Fruit fly (Drosophila melanogaster): Measurements from ENCODE around the gene Arts.

The Arts gene

DNA sequence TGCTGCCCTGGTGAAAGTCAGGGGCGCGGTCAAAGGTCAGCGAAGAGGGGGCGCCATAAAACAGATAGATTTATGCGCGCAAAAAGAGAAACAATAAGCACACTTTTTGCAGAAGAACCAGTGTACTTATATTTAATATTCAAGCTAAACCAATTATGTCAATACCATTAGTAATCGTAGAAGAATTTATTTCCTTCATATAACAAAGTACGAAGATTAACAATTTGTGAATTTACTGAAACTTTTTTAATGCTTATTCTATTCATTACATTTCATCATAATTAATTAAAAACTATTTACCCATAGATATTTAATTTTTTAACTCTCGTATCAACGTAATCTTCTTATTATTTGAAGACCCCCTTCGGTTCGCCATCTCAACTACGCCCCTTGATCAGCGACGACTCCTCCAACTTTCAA lies 39.4 kb downstream of the Arts start (continued):
- TF ChIP-seq Hmr (GFP tag; optimal IDR thresholded peaks at IDR 0.05) (no peak), Oli (tag; optimal IDR thresholded peaks at IDR 0.05) (peak; percentile 76), ro (GFP tag; IDR thresholded peaks at IDR 0.05) (no peak), crol (GFP tag; IDR thresholded peaks at IDR 0.05) (no peak), gcm (GFP tag; optimal IDR thresholded peaks at IDR 0.05) (peak; percentile 4), MESR4 (GFP tag; optimal IDR thresholded peaks at IDR 0.05) (no peak), ap (GFP tag; IDR thresholded peaks at IDR 0.05) (0 out of 2 replicates have a peak, but pooled peaks have one; percentile 29), CG4707 (GFP tag; optimal IDR thresholded peaks at IDR 0.05) (peak; percentile 14), ato (GFP tag; IDR thresholded peaks at IDR 0.05; ENCODE audit: partially characterized antibody) (no peak), chn (GFP tag; optimal IDR thresholded peaks at IDR 0.05) (no peak), sisA (GFP tag; IDR thresholded peaks at IDR 0.05) (no peak; the same call in none of the 2 replicates), CG43689 (GFP tag; IDR thresholded peaks at IDR 0.05) (no peak), wek (GFP tag; optimal IDR thresholded peaks at IDR 0.05) (no peak), CG18262 (tag; optimal IDR thresholded peaks at IDR 0.05) (peak; percentile 92), gce (GFP tag; IDR thresholded peaks at IDR 0.05) (0 out of 3 replicates have a peak, but pooled peaks have one; percentile 19), HmgZ (tag; optimal IDR thresholded peaks at IDR 0.05) (no peak), tio (GFP tag; optimal IDR thresholded peaks at IDR 0.05) (peak; percentile 53), chinmo (GFP tag; IDR thresholded peaks at IDR 0.05; ENCODE audit: partially characterized antibody) (no peak), CG1603 (tag; optimal IDR thresholded peaks at IDR 0.05) (peak; percentile 42), CG34376 (GFP tag; optimal IDR thresholded peaks at IDR 0.05) (no peak), scrt (GFP tag; optimal IDR thresholded peaks at IDR 0.05) (no peak), Nf-YA (GFP tag; IDR thresholded peaks at IDR 0.05) (no peak), sr (GFP tag; IDR thresholded peaks at IDR 0.05) (no peak), GATAe (GFP tag; conservative IDR thresholded peaks at IDR 0.05) (no peak), dan (GFP tag; IDR thresholded peaks at IDR 0.05) (no peak), CG8944 (GFP tag; optimal IDR thresholded peaks at IDR 0.05) (peak; percentile 20), cato (GFP tag; optimal IDR thresholded peaks at IDR 0.05; ENCODE audit: borderline replicate concordance) (peak; percentile 49), CG3838 (GFP tag; optimal IDR thresholded peaks at IDR 0.05) (no peak), CG32772 (GFP tag; IDR thresholded peaks at IDR 0.05) (peak; percentile 20; the same call in 1 of the 2 replicates), CG8281 (tag; optimal IDR thresholded peaks at IDR 0.05) (no peak), Xrp1 (GFP tag; IDR thresholded peaks at IDR 0.05) (peak; percentile 39; the same call in 1 of the 2 replicates), sd (tag; optimal IDR thresholded peaks at IDR 0.05) (no peak), Aef1 (GFP tag; IDR thresholded peaks at IDR 0.05) (no peak), salm (tag; optimal IDR thresholded peaks at IDR 0.05) (no peak), abd-A (tag; optimal IDR thresholded peaks at IDR 0.05) (no peak), CG6813 (GFP tag; optimal IDR thresholded peaks at IDR 0.05) (peak; percentile 22), CG2199 (GFP tag; IDR thresholded peaks at IDR 0.05) (no peak), Lhr (GFP tag; optimal IDR thresholded peaks at IDR 0.05) (peak; percentile 31), CG18619 (GFP tag; optimal IDR thresholded peaks at IDR 0.05) (peak; percentile 23), Abd-B (GFP tag; optimal IDR thresholded peaks at IDR 0.05) (peak; percentile 54), HHEX (GFP tag; optimal IDR thresholded peaks at IDR 0.05) (no peak), CG15269 (tag; optimal IDR thresholded peaks at IDR 0.05) (peak; percentile 38), BtbVII (GFP tag; optimal IDR thresholded peaks at IDR 0.05) (no peak), vnd (GFP tag; IDR thresholded peaks at IDR 0.05; ENCODE audit: partially characterized antibody) (no peak), crc (GFP tag; optimal IDR thresholded peaks at IDR 0.05) (no peak), CG17802 (tag; optimal IDR thresholded peaks at IDR 0.05) (no peak), CG33213 (GFP tag; optimal IDR thresholded peaks at IDR 0.05) (no peak), CG10462 (GFP tag; optimal IDR thresholded peaks at IDR 0.05) (peak; percentile 23), CG11504 (tag; optimal IDR thresholded peaks at IDR 0.05) (peak; percentile 76), CG2120 (GFP tag; optimal IDR thresholded peaks at IDR 0.05) (no peak)

Data from whole organism, embryonic.